Fruit fly (Drosophila melanogaster) whole organism, embryonic: Measurements from ENCODE around the gene GCC88.
A peak's percentile ranks its signal among the peaks of the same experiment; 100 is the strongest.

ENCODE experiments used
- Atf-2 ChIP-seq: fragments of 200-800 bp; sonication (Bioruptor generic); optimal IDR thresholded peaks from 2 replicates; lab custom pipeline; 2016; ENCODE audit warnings: missing biosample characterization, missing genetic modification characterization
- B-H1 ChIP-seq: fragments of 200-800 bp; sonication (Bioruptor generic); IDR thresholded peaks from 3 replicates; pipeline ENCODE4 v1.3.6; 2022; ENCODE audit warnings: missing biosample characterization, missing genetic modification characterization
- CG10274 ChIP-seq: fragments of 200-800 bp; sonication (Bioruptor generic); optimal IDR thresholded peaks from 3 replicates; lab custom pipeline; 2017; ENCODE audit warnings: missing biosample characterization, mild to moderate bottlenecking, missing genetic modification characterization
- CG11504 ChIP-seq: fragments of 200-800 bp; sonication (Bioruptor generic); optimal IDR thresholded peaks from 3 replicates; lab custom pipeline; 2019; ENCODE audit warnings: missing biosample characterization, mild to moderate bottlenecking, missing genetic modification characterization, moderate library complexity
- CG12071 ChIP-seq: fragments of 200-800 bp; sonication (Bioruptor generic); optimal IDR thresholded peaks from 3 replicates; lab custom pipeline; 2018; ENCODE audit warnings: missing biosample characterization, mild to moderate bottlenecking, missing genetic modification characterization
- CG12391 ChIP-seq: fragments of 200-800 bp; sonication (Bioruptor generic); optimal IDR thresholded peaks from 3 replicates; lab custom pipeline; 2018; ENCODE audit warnings: missing biosample characterization, mild to moderate bottlenecking, missing genetic modification characterization, moderate library complexity
- CG17385 ChIP-seq: fragments of 200-800 bp; sonication (Bioruptor generic); optimal IDR thresholded peaks from 3 replicates; lab custom pipeline; 2018; ENCODE audit warnings: missing biosample characterization, mild to moderate bottlenecking, missing genetic modification characterization
- CG17802 ChIP-seq: fragments of 200-800 bp; sonication (Bioruptor generic); optimal IDR thresholded peaks from 2 replicates; lab custom pipeline; 2018; ENCODE audit warnings: missing biosample characterization, mild to moderate bottlenecking, missing genetic modification characterization, moderate library complexity
- CG1792 ChIP-seq: fragments of 200-800 bp; sonication (Bioruptor generic); optimal IDR thresholded peaks from 2 replicates; lab custom pipeline; 2016; ENCODE audit warnings: missing biosample characterization, missing genetic modification characterization
- CG2712 ChIP-seq: fragments of 200-800 bp; optimal IDR thresholded peaks from 3 replicates; lab custom pipeline; 2019; ENCODE audit warnings: missing biosample characterization, mild to moderate bottlenecking, missing genetic modification characterization, moderate library complexity
- CG30020 ChIP-seq: fragments of 200-800 bp; optimal IDR thresholded peaks from 2 replicates; lab custom pipeline; 2019; ENCODE audit warnings: missing biosample characterization, mild to moderate bottlenecking, missing genetic modification characterization, moderate library complexity
- CG31441 ChIP-seq: fragments of 200-800 bp; sonication (Bioruptor generic); IDR thresholded peaks from 2 replicates; pipeline ENCODE4 v1.3.6; 2022; ENCODE audit warnings: missing biosample characterization, missing genetic modification characterization
- CG3163 ChIP-seq: fragments of 200-800 bp; sonication (Bioruptor generic); optimal IDR thresholded peaks from 3 replicates; lab custom pipeline; 2016; ENCODE audit warnings: missing biosample characterization, missing genetic modification characterization
- CG34422 ChIP-seq: fragments of 200-800 bp; sonication (Bioruptor generic); IDR thresholded peaks from 3 replicates; pipeline ENCODE4 v1.3.6; 2022; ENCODE audit warnings: missing biosample characterization, missing genetic modification characterization
- CG3995 ChIP-seq: fragments of 200-800 bp; sonication (Bioruptor generic); optimal IDR thresholded peaks from 3 replicates; lab custom pipeline; 2016; ENCODE audit warnings: missing biosample characterization, missing genetic modification characterization
- CG4617 ChIP-seq: fragments of 200-800 bp; sonication (Bioruptor generic); optimal IDR thresholded peaks from 3 replicates; lab custom pipeline; 2016; ENCODE audit warnings: missing biosample characterization, missing genetic modification characterization, borderline replicate concordance
- CG7928 ChIP-seq: fragments of 200-800 bp; sonication (Bioruptor generic); optimal IDR thresholded peaks from 2 replicates; lab custom pipeline; 2017; ENCODE audit warnings: missing biosample characterization, mild to moderate bottlenecking, missing genetic modification characterization
- CG8765 ChIP-seq: fragments of 200-800 bp; sonication (Bioruptor generic); IDR thresholded peaks from 2 replicates; pipeline ENCODE4 v1.3.6; 2022; ENCODE audit warnings: missing biosample characterization, missing genetic modification characterization
- CG8944 ChIP-seq: fragments of 200-800 bp; sonication (Bioruptor generic); optimal IDR thresholded peaks from 3 replicates; lab custom pipeline; 2016; ENCODE audit warnings: missing biosample characterization, missing genetic modification characterization
- CoRest ChIP-seq: fragments of 200-800 bp; sonication (Bioruptor generic); optimal IDR thresholded peaks from 3 replicates; lab custom pipeline; 2018; ENCODE audit warnings: missing biosample characterization, mild to moderate bottlenecking, missing genetic modification characterization, moderate library complexity
- D19B ChIP-seq: fragments of 200-800 bp; sonication (Bioruptor generic); optimal IDR thresholded peaks from 2 replicates; lab custom pipeline; 2017; ENCODE audit warnings: missing biosample characterization, mild to moderate bottlenecking, missing genetic modification characterization
- Dp ChIP-seq: fragments of 200-800 bp; sonication (Bioruptor generic); optimal IDR thresholded peaks from 2 replicates; lab custom pipeline; 2018; ENCODE audit warnings: missing biosample characterization, mild to moderate bottlenecking, missing genetic modification characterization, moderate library complexity
- E2f2 ChIP-seq: fragments of 200-800 bp; sonication (Bioruptor generic); IDR thresholded peaks from 2 replicates; pipeline ENCODE4 v1.3.6; 2022; ENCODE audit warnings: missing biosample characterization, missing genetic modification characterization
- Ets65A ChIP-seq: fragments of 200-800 bp; sonication (Bioruptor generic); peaks from one replicate; lab custom pipeline; 2016; ENCODE audit warnings: missing biosample characterization, missing genetic modification characterization
- Fer3 ChIP-seq: fragments of 200-800 bp; sonication (Bioruptor generic); optimal IDR thresholded peaks from 2 replicates; lab custom pipeline; 2018; ENCODE audit warnings: missing biosample characterization, mild to moderate bottlenecking, missing genetic modification characterization, moderate library complexity
- Gsc ChIP-seq: fragments of 200-800 bp; sonication (Bioruptor generic); IDR thresholded peaks from 2 replicates; pipeline ENCODE4 v1.3.6; 2022; ENCODE audit warnings: missing biosample characterization, missing genetic modification characterization
- Hey ChIP-seq: fragments of 200-800 bp; sonication (Bioruptor generic); optimal IDR thresholded peaks from 3 replicates; lab custom pipeline; 2018; ENCODE audit warnings: missing biosample characterization, mild to moderate bottlenecking, missing genetic modification characterization
- HmgD ChIP-seq: fragments of 200-800 bp; sonication (Bioruptor generic); optimal IDR thresholded peaks from 3 replicates; lab custom pipeline; 2016; ENCODE audit warnings: missing biosample characterization, missing genetic modification characterization
- Jarid2 ChIP-seq: fragments of 200-800 bp; sonication (Bioruptor generic); optimal IDR thresholded peaks from 3 replicates; lab custom pipeline; 2017; ENCODE audit warnings: mild to moderate bottlenecking, missing biosample characterization, missing genetic modification reagents, missing genetic modification characterization
- MTF-1 ChIP-seq: fragments of 200-800 bp; sonication (Bioruptor generic); optimal IDR thresholded peaks from 2 replicates; lab custom pipeline; 2018; ENCODE audit warnings: missing biosample characterization, mild to moderate bottlenecking, missing genetic modification characterization, borderline replicate concordance
- Myb ChIP-seq: fragments of 200-800 bp; sonication (Bioruptor generic); optimal IDR thresholded peaks from 2 replicates; lab custom pipeline; 2016; ENCODE audit warnings: missing biosample characterization, missing genetic modification characterization
- Opbp ChIP-seq: fragments of 200-800 bp; sonication (Bioruptor generic); IDR thresholded peaks from 3 replicates; pipeline ENCODE4 v1.3.6; 2022; ENCODE audit warnings: missing biosample characterization, missing genetic modification characterization; ENCODE audit not compliant: partially characterized antibody
- Sin3A ChIP-seq: fragments of >200 bp; optimal IDR thresholded peaks from 2 replicates; lab custom pipeline; 2018
- Trl ChIP-seq, 3 experiments: fragments of >200 bp in 2 of 3; fragments of 200-800 bp in 1 of 3; sonication (Bioruptor generic) in 1 of 3; optimal IDR thresholded peaks; 2 replicates in 1 of 3; 3 replicates in 2 of 3; lab custom pipeline; 2016 to 2017; ENCODE audit warnings: missing biosample characterization in 1 of 3, missing genetic modification characterization in 1 of 3
- Xbp1 ChIP-seq: fragments of 200-800 bp; sonication (Bioruptor generic); optimal IDR thresholded peaks from 3 replicates; lab custom pipeline; 2016; ENCODE audit warnings: missing biosample characterization, mild to moderate bottlenecking, missing genetic modification characterization
- bbx ChIP-seq: fragments of 200-800 bp; sonication (Bioruptor generic); IDR thresholded peaks from 2 replicates; pipeline ENCODE4 v1.3.6; 2022; ENCODE audit warnings: missing biosample characterization, missing genetic modification characterization; ENCODE audit not compliant: partially characterized antibody
- corto ChIP-seq: fragments of 200-800 bp; sonication (Bioruptor generic); optimal IDR thresholded peaks from 2 replicates; lab custom pipeline; 2016; ENCODE audit warnings: missing biosample characterization, mild to moderate bottlenecking, missing genetic modification characterization, moderate library complexity
- ems ChIP-seq: fragments of 200-800 bp; sonication (Bioruptor generic); optimal IDR thresholded peaks from 3 replicates; lab custom pipeline; 2016; ENCODE audit warnings: missing biosample characterization, missing genetic modification characterization
- fru ChIP-seq: fragments of >200 bp; optimal IDR thresholded peaks from 2 replicates; lab custom pipeline; 2017
- ftz-f1 ChIP-seq: fragments of 200-800 bp; sonication (Bioruptor generic); optimal IDR thresholded peaks from 2 replicates; lab custom pipeline; 2016; ENCODE audit warnings: missing biosample characterization, missing genetic modification characterization
- gcm ChIP-seq: fragments of 200-800 bp; sonication (Bioruptor generic); optimal IDR thresholded peaks from 2 replicates; lab custom pipeline; 2019; ENCODE audit warnings: missing biosample characterization, mild to moderate bottlenecking, missing genetic modification characterization, moderate library complexity
- hkb ChIP-seq, 2 experiments: fragments of 200-800 bp in 1 of 2; fragments of >200 bp in 1 of 2; sonication (Bioruptor generic) in 1 of 2; IDR thresholded peaks in 1 of 2; optimal IDR thresholded peaks in 1 of 2; 2 replicates each; pipeline versions ENCODE4 v1.3.6 to Lab custom; 2017 to 2022; ENCODE audit warnings: missing biosample characterization in 1 of 2, missing genetic modification characterization in 1 of 2
- mld ChIP-seq: fragments of 200-800 bp; sonication (Bioruptor generic); IDR thresholded peaks from 3 replicates; pipeline ENCODE4 v1.3.6; 2022; ENCODE audit warnings: missing biosample characterization, missing genetic modification characterization; ENCODE audit not compliant: partially characterized antibody
- nmo ChIP-seq: fragments of 200-800 bp; sonication (Bioruptor generic); optimal IDR thresholded peaks from 2 replicates; lab custom pipeline; 2018; ENCODE audit warnings: missing biosample characterization, mild to moderate bottlenecking, missing genetic modification characterization, moderate library complexity
- slp2 ChIP-seq: fragments of 200-800 bp; sonication (Bioruptor generic); optimal IDR thresholded peaks from 2 replicates; lab custom pipeline; 2016; ENCODE audit warnings: missing biosample characterization, missing genetic modification characterization
- tin ChIP-seq: fragments of 200-800 bp; sonication (Bioruptor generic); optimal IDR thresholded peaks from 3 replicates; lab custom pipeline; 2016; ENCODE audit warnings: missing biosample characterization, missing genetic modification characterization
- trem ChIP-seq: fragments of 200-800 bp; optimal IDR thresholded peaks from 3 replicates; lab custom pipeline; 2019; ENCODE audit warnings: missing biosample characterization, mild to moderate bottlenecking, missing genetic modification characterization, moderate library complexity
- vvl ChIP-seq: fragments of 200-800 bp; sonication (Bioruptor generic); IDR thresholded peaks from 2 replicates; pipeline ENCODE4 v1.3.6; 2022; ENCODE audit warnings: missing biosample characterization, missing genetic modification characterization
- zfh1 ChIP-seq: fragments of 200-800 bp; sonication (Bioruptor generic); IDR thresholded peaks from 3 replicates; pipeline ENCODE4 v1.3.6; 2022; ENCODE audit warnings: missing biosample characterization, missing genetic modification characterization

GCC88 gene

DNA sequence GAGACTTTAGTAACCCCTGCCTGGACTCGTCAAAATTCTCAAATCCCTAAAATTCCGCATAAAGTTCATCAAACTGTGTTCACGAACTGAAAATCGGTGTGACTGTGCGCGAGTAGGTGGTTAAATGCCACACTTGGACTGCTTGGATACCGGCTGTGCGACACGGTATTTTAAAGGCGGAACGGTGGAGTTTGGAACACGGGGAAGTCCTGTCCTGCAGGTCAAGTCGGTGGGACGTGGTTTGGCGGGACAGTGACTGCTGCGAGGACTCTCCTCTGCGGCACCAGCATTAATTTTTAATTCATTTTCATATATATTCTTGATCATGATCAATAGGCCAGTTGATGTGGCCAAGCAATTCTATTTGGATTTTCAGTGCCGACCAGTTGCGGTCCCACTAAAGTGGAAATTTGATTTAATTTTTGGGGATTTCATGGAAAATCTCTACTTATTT is 4.5 kb upstream of the GCC88 start, which contains the start of the genes Arfip and CG17721 (continued):
- TF ChIP-seq CG17802 (tag; lab: Kevin White, UChicago) (peak; percentile 5), E2f2 (peak; percentile 58), CG2712 (peak; percentile 19), CG30020 (tag; lab: Kevin White, UChicago) (peak; percentile 62)

DNA sequence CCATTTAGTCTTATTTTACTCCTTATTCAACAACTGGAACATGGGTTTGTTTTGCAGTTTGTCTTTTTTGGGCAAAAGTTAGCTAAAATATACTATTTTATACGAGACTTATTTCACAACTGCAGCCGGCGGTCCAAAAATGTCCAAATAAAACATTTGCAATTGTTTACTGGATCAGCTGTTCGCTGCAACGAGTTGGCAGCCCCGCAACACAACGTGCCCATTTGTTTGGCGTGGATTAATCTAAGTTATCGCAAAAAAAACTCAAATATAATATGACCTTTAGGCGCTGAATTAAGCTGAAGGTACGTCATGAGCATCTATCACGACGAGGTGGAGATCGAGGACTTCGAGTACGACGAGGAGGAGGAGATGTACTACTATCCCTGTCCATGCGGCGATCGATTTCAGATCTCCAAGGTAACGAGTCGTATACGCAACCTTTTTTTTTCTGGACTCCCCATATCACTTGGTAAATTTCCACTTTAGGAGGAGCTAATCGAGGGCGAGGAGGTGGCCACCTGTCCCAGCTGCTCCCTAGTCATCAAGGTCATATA is 1.4 kb upstream of the GCC88 start, which contains the start of the genes CG17187 and Dph3:
TSS of gene CG17187 (minus strand) at position 175 of the 557 bp plus-strand sequence.
TSS of gene Dph3 (plus strand) at position 208 of the 557 bp plus-strand sequence.
- no peak for TF ChIP-seq CG10274 (GFP tag; lab: Kevin White, UChicago)
- TF ChIP-seq Trl (optimal IDR thresholded peaks at IDR 0.05; lab: Kevin White, UChicago) = no peak
- TF ChIP-seq Trl (GFP tag; optimal IDR thresholded peaks at IDR 0.05; lab: Kevin White, UChicago) = no peak
- no peak for TF ChIP-seq mld (GFP tag; lab: Robert Waterston, UW)
- no peak for TF ChIP-seq HmgD (GFP tag; lab: Kevin White, UChicago)
- no peak for TF ChIP-seq zfh1 (GFP tag; lab: Robert Waterston, UW)
- no peak for TF ChIP-seq Fer3
- no peak for TF ChIP-seq D19B (GFP tag; lab: Kevin White, UChicago)
- TF ChIP-seq CoRest (tag; lab: Kevin White, UChicago) = no peak
- TF ChIP-seq bbx (GFP tag; lab: Robert Waterston, UW) = no peak
- no peak for TF ChIP-seq hkb (optimal IDR thresholded peaks at IDR 0.05; lab: Kevin White, UChicago)
- no peak for TF ChIP-seq hkb (GFP tag; IDR thresholded peaks at IDR 0.05; lab: Robert Waterston, UW)
- peak; percentile 26; the same call in 1 of the 2 replicates for TF ChIP-seq vvl
- no peak for TF ChIP-seq Ets65A (GFP tag; lab: Kevin White, UChicago)
- TF ChIP-seq Jarid2 (GFP tag; lab: Kevin White, UChicago) = no peak
- no peak for TF ChIP-seq CG12071 (GFP tag; lab: Kevin White, UChicago)
- TF ChIP-seq CG12391 (tag; lab: Kevin White, UChicago) = no peak
- TF ChIP-seq Opbp (GFP tag; lab: Robert Waterston, UW) = no peak
- no peak for TF ChIP-seq Hey (tag; lab: Kevin White, UChicago)
- TF ChIP-seq gcm (GFP tag; lab: Kevin White, UChicago) = no peak
- TF ChIP-seq Myb = no peak
- no peak for TF ChIP-seq CG8944 (GFP tag; lab: Kevin White, UChicago)
- no peak for TF ChIP-seq CG34422 (GFP tag; lab: Robert Waterston, UW)
- no peak for TF ChIP-seq CG3995 (GFP tag; lab: Kevin White, UChicago)
- TF ChIP-seq CG31441 (GFP tag; lab: Robert Waterston, UW) = no peak
- TF ChIP-seq CG17385 (GFP tag; lab: Kevin White, UChicago) = no peak
- TF ChIP-seq CG3163 (GFP tag; lab: Kevin White, UChicago) = no peak
- peak; percentile 14 for TF ChIP-seq Sin3A (lab: Kevin White, UChicago)
- no peak for TF ChIP-seq ems
- TF ChIP-seq slp2 (GFP tag; lab: Kevin White, UChicago) = no peak
- no peak for TF ChIP-seq Gsc
- peak; percentile 98 for TF ChIP-seq trem (tag; lab: Kevin White, UChicago)
- no peak for TF ChIP-seq CG8765 (GFP tag; lab: Robert Waterston, UW)
- TF ChIP-seq Xbp1 = no peak
- no peak for TF ChIP-seq B-H1 (GFP tag; lab: Robert Waterston, UW)
- peak; percentile 10 for TF ChIP-seq Dp (GFP tag; lab: Kevin White, UChicago)
- TF ChIP-seq MTF-1 (GFP tag; lab: Kevin White, UChicago) = no peak
- TF ChIP-seq fru (lab: Kevin White, UChicago) = no peak
- TF ChIP-seq tin (GFP tag; lab: Kevin White, UChicago) = no peak
- TF ChIP-seq CG4617 (GFP tag; lab: Kevin White, UChicago) = peak; percentile 14
- peak; percentile 70 for TF ChIP-seq ftz-f1 (GFP tag; lab: Kevin White, UChicago)
- no peak for TF ChIP-seq CG11504 (tag; lab: Kevin White, UChicago)
- TF ChIP-seq Atf-2 (GFP tag; lab: Kevin White, UChicago) = no peak
- TF ChIP-seq CG7928 (GFP tag; lab: Kevin White, UChicago) = no peak
- no peak for TF ChIP-seq nmo
- no peak for TF ChIP-seq corto (GFP tag; lab: Kevin White, UChicago)
- TF ChIP-seq CG1792 = no peak
